Worm (Caenorhabditis elegans): Measurements from ENCODE around the gene C29E4.15.
A peak's percentile ranks its signal among the peaks of the same experiment; 100 is the strongest.

The C29E4.15 gene

DNA sequence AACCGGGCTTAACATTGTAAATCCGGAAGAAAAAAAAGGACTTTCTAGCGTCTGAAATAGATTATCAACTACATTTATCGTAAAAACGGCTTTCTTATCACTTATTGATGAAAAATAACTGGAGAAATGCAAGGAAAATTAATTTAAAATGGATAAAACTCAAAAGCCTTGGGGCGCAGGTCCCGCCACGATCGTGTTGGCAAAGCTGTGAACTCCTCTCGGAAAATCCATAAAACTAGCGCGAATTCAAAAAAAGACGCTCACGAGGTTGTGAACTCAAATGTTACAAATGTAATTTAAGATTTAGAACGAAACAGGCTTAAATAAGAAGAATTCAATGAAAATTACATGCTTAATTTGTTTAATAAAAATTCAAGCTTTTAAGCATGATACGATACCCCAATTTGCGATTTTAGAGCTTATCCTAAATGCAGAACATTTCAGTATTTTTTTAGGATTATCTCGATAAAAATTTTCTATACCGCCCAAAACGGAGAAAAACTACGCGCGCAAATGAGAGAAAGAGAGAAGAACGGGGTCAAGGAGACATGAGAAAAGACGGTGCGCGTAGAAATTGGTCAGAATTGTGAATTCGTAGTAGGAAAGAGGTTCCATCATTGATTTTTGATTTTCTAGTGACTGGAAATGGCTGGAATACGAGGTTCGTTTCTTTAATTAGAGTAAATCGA lies at the start of gene C29E4.15:
Gene C29E4.15 (plus strand): TSS at position 547 of the 689 bp plus-strand sequence.
- TF ChIP-seq F22D6.2 (tag; optimal IDR thresholded peaks at IDR 0.05) (no peak), madf-6 (GFP tag; IDR thresholded peaks at IDR 0.05) (peak; percentile 41; the same call in 1 of the 2 replicates), tlf-1 (GFP tag; optimal IDR thresholded peaks at IDR 0.05) (no peak), pbrm-1 (GFP tag; IDR thresholded peaks at IDR 0.05) (no peak), ztf-3 (GFP tag; optimal IDR thresholded peaks at IDR 0.05) (no peak), Y67H2A.10 (GFP tag; conservative IDR thresholded peaks at IDR 0.05) (no peak), atf-7 (tag; optimal IDR thresholded peaks at IDR 0.05) (no peak), snpc-3.4 (tag; optimal IDR thresholded peaks at IDR 0.05) (peak; percentile 38), dox-1 (GFP tag; IDR thresholded peaks at IDR 0.05) (0 out of 2 replicates have a peak, but pooled peaks have one; percentile 9), efl-1 (GFP tag; optimal IDR thresholded peaks at IDR 0.05) (peak; percentile 44), egl-18 (GFP tag; IDR thresholded peaks at IDR 0.05) (no peak), F33H1.4 (GFP tag; IDR thresholded peaks at IDR 0.05) (peak; percentile 63), ceh-40 (GFP tag; IDR thresholded peaks at IDR 0.05) (no peak), B0261.1 (tag; optimal IDR thresholded peaks at IDR 0.05) (no peak), dpl-1 (GFP tag; optimal IDR thresholded peaks at IDR 0.05) (peak; percentile 65), ccch-3 (GFP tag; optimal IDR thresholded peaks at IDR 0.05) (no peak), lin-54 (GFP tag; optimal IDR thresholded peaks at IDR 0.05) (peak; percentile 66), lin-35 (GFP tag; optimal IDR thresholded peaks at IDR 0.05) (peak in 1 of 3 experiments; percentile 88)

DNA sequence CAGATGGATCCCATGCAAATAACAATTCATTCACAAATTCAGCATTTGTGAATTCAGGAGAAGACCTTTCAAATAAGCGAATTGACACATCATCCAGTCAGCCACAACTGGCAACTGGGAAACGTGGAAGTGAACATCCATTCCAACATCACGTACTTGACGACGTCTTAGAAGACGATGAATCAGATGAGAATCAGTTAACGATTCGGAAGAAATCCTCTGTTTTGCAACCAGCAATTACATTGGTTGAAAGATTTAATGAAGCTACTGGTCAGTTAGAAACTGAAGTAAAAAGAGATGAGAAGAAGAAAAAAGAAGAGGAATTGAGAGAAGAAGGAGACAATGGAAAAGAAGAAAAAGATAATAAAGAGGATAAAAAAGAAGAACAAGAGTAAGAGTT lies 49.0 kb upstream of the C29E4.15 start:
- no peak for TF ChIP-seq mes-4 (tag; optimal IDR thresholded peaks at IDR 0.05)
- no peak for TF ChIP-seq hlh-26 (GFP tag; conservative IDR thresholded peaks at IDR 0.05)
- TF ChIP-seq K11D2.4 (GFP tag; IDR thresholded peaks at IDR 0.05), result no peak
- TF ChIP-seq sptf-2 (GFP tag; optimal IDR thresholded peaks at IDR 0.05), result no peak
- TF ChIP-seq tbp1 (GFP tag; optimal IDR thresholded peaks at IDR 0.05), result no peak
- no peak for TF ChIP-seq bed-2 (GFP tag; IDR thresholded peaks at IDR 0.05)
- no peak for TF ChIP-seq egl-44 (GFP tag; IDR thresholded peaks at IDR 0.05)
- no peak for TF ChIP-seq F57A8.1 (GFP tag; optimal IDR thresholded peaks at IDR 0.05)
- no peak for TF ChIP-seq attf-3 (GFP tag; conservative IDR thresholded peaks at IDR 0.05)
- no peak for TF ChIP-seq madf-10 (tag; optimal IDR thresholded peaks at IDR 0.05)
- no peak for TF ChIP-seq F39B2.1 (GFP tag; IDR thresholded peaks at IDR 0.05)
- TF ChIP-seq lag-1 (GFP tag; IDR thresholded peaks at IDR 0.05), result no peak

DNA sequence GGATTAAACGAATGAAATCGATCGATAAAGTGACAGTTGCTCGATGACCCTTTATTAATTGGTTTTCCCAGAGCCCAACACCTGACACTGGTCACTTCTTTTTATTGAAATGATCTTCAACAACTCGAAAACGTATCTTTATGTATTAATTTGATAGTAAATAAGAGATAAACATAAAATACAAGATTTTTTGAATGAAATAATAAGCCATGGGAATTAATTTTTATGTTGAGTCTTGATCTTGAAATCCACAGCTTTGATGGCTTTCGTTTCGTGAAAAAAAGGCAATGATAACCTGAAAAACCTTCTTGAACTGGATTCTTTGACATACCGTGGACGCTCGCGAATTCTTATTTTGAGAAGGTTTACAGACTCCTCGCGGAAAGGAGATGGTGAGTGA lies 44.9 kb upstream of the C29E4.15 start, which contains the start of gene pcp-5:
Gene pcp-5 (minus strand): TSS at position 101 of the 400 bp plus-strand sequence.
- TF ChIP-seq bed-2 (GFP tag; IDR thresholded peaks at IDR 0.05), result no peak

DNA sequence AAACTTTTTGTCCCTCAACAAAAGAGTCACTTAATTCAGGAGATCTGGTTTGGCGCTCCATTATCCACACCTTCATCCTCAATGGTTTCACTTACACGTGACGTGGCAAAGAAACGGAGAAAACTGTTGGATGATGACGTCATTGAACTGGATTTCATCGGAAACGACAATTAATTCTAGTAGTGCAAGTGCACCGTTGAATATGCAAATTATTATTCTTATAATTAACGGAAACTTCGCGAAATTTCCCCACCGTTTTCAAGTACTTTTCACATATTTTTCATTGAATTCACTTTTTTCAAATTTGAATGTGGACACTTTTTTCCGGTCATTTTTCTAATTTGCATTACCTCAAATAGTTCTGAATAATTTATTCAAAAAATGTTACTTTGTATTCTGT lies 43.2 kb upstream of the C29E4.15 start, which contains the start of gene ZK688.1:
Gene ZK688.1 (plus strand): TSS at position 301 of the 400 bp plus-strand sequence.
- TF ChIP-seq attf-5 (GFP tag; optimal IDR thresholded peaks at IDR 0.05) (no peak), F57C9.4 (tag; optimal IDR thresholded peaks at IDR 0.05) (no peak), snpc-4 (GFP tag; optimal IDR thresholded peaks at IDR 0.05) (no peak), snpc-4 (tag; optimal IDR thresholded peaks at IDR 0.05) (no peak), K12H6.12 (tag; optimal IDR thresholded peaks at IDR 0.05) (no peak), ztf-22 (GFP tag; optimal IDR thresholded peaks at IDR 0.05) (no peak), attf-6 (GFP tag; IDR thresholded peaks at IDR 0.05) (no peak), sptf-2 (GFP tag; optimal IDR thresholded peaks at IDR 0.05) (no peak), snpc-1.3 (tag; optimal IDR thresholded peaks at IDR 0.05; ENCODE audit: insufficient read depth) (no peak)
